Worm (Caenorhabditis elegans) whole organism, L3 larva: ENCODE results near the gene zig-5.
A peak's percentile ranks its signal among the peaks of the same experiment; 100 is the strongest.

Source experiments
- R02D3.7 ChIP-seq: fragments of 150-350 bp; optimal IDR thresholded peaks from 2 replicates; lab custom pipeline; 2014; ENCODE audit warnings: missing biosample characterization, missing genetic modification characterization
- ZK546.5 ChIP-seq: sonication (generic microtip); optimal IDR thresholded peaks from 2 replicates; lab custom pipeline; 2017; ENCODE audit warnings: missing biosample characterization, missing genetic modification characterization
- aly-2 ChIP-seq: fragments of 150-350 bp; optimal IDR thresholded peaks from 2 replicates; lab custom pipeline; 2014; ENCODE audit warnings: missing biosample characterization, missing genetic modification characterization
- ama-1 ChIP-seq: fragments of 150-350 bp; optimal IDR thresholded peaks from 2 replicates; lab custom pipeline; 2018
- ceh-16 ChIP-seq: sonication (generic microtip); optimal IDR thresholded peaks from 2 replicates; lab custom pipeline; 2017; ENCODE audit warnings: missing biosample characterization, missing genetic modification characterization
- ceh-28 ChIP-seq: fragments of 150-350 bp; optimal IDR thresholded peaks from 2 replicates; lab custom pipeline; 2014; ENCODE audit warnings: missing biosample characterization, missing genetic modification reagents, missing genetic modification characterization
- ceh-82 ChIP-seq: fragments of 150-350 bp; optimal IDR thresholded peaks from 2 replicates; lab custom pipeline; 2014; ENCODE audit warnings: missing biosample characterization, missing genetic modification characterization
- daf-12 ChIP-seq: fragments of 150-350 bp; optimal IDR thresholded peaks from 2 replicates; lab custom pipeline; 2014; ENCODE audit warnings: missing biosample characterization, missing genetic modification reagents, missing genetic modification characterization
- egl-27 ChIP-seq: sonication (generic microtip); optimal IDR thresholded peaks from 4 replicates; lab custom pipeline; 2017; ENCODE audit warnings: missing biosample characterization, missing genetic modification reagents, missing genetic modification characterization
- elt-1 ChIP-seq: fragments of 150-350 bp; optimal IDR thresholded peaks from 2 replicates; lab custom pipeline; 2014; ENCODE audit warnings: missing biosample characterization, missing genetic modification characterization
- elt-2 ChIP-seq: sonication (generic microtip); optimal IDR thresholded peaks from 2 replicates; lab custom pipeline; 2016; ENCODE audit warnings: missing genetic modification reagents, mild to moderate bottlenecking, missing genetic modification characterization, missing compliant biosample characterization
- elt-3 ChIP-seq, 3 experiments: fragments of 150-350 bp in 1 of 3; sonication (generic microtip) in 2 of 3; optimal IDR thresholded peaks; 2 replicates in 2 of 3; 4 replicates in 1 of 3; lab custom pipeline; 2014 to 2017; ENCODE audit warnings: missing biosample characterization in 3 of 3, missing genetic modification characterization in 3 of 3
- eor-1 ChIP-seq, 2 experiments: fragments of 150-350 bp; optimal IDR thresholded peaks; 2 replicates each; lab custom pipeline; 2014 to 2018; ENCODE audit warnings: missing biosample characterization in 2 of 2, missing genetic modification characterization in 2 of 2
- fkh-10 ChIP-seq: sonication (generic microtip); optimal IDR thresholded peaks from 2 replicates; lab custom pipeline; 2017; ENCODE audit warnings: missing biosample characterization, missing genetic modification reagents, missing genetic modification characterization
- fkh-2 ChIP-seq: fragments of 150-350 bp; optimal IDR thresholded peaks from 2 replicates; lab custom pipeline; 2014; ENCODE audit warnings: missing biosample characterization, missing genetic modification reagents, missing genetic modification characterization
- fos-1 ChIP-seq: fragments of 150-350 bp; optimal IDR thresholded peaks from 2 replicates; lab custom pipeline; 2014; ENCODE audit warnings: missing biosample characterization, missing genetic modification characterization
- hmg-11 ChIP-seq: sonication (generic microtip); optimal IDR thresholded peaks from 2 replicates; lab custom pipeline; 2016; ENCODE audit warnings: missing genetic modification characterization, missing compliant biosample characterization
- jun-1 ChIP-seq: fragments of 150-350 bp; optimal IDR thresholded peaks from 2 replicates; lab custom pipeline; 2014; ENCODE audit warnings: missing biosample characterization, missing genetic modification reagents, missing genetic modification characterization
- lin-15B ChIP-seq: fragments of 150-350 bp; optimal IDR thresholded peaks from 2 replicates; lab custom pipeline; 2014; ENCODE audit warnings: missing biosample characterization, missing genetic modification characterization
- lin-39 ChIP-seq: fragments of 150-350 bp; optimal IDR thresholded peaks from 2 replicates; lab custom pipeline; 2018; ENCODE audit warnings: missing biosample characterization, missing genetic modification reagents, missing genetic modification characterization
- mdl-1 ChIP-seq: fragments of 150-350 bp; optimal IDR thresholded peaks from 2 replicates; lab custom pipeline; 2014; ENCODE audit warnings: missing biosample characterization, missing genetic modification characterization
- mml-1 ChIP-seq: fragments of 150-350 bp; sonication (generic microtip); optimal IDR thresholded peaks from 3 replicates; lab custom pipeline; 2014; ENCODE audit warnings: missing biosample characterization, missing genetic modification characterization
- nfya-1 ChIP-seq: sonication (generic microtip); optimal IDR thresholded peaks from 2 replicates; lab custom pipeline; 2017; ENCODE audit warnings: missing genetic modification characterization, mild to moderate bottlenecking, missing compliant biosample characterization, antibody characterized with exemption, moderate library complexity; ENCODE audit not compliant: insufficient read depth
- nhr-11 ChIP-seq: fragments of 150-350 bp; optimal IDR thresholded peaks from 2 replicates; lab custom pipeline; 2014; ENCODE audit warnings: missing biosample characterization, missing genetic modification characterization
- nhr-12 ChIP-seq: fragments of 150-350 bp; optimal IDR thresholded peaks from 2 replicates; lab custom pipeline; 2014; ENCODE audit warnings: missing biosample characterization, missing genetic modification characterization
- nhr-23 ChIP-seq: fragments of 150-350 bp; optimal IDR thresholded peaks from 2 replicates; lab custom pipeline; 2014; ENCODE audit warnings: missing biosample characterization, missing genetic modification reagents, missing genetic modification characterization
- nhr-237 ChIP-seq: fragments of 150-350 bp; optimal IDR thresholded peaks from 2 replicates; lab custom pipeline; 2014; ENCODE audit warnings: missing biosample characterization, missing genetic modification characterization
- nhr-28 ChIP-seq: fragments of 150-350 bp; optimal IDR thresholded peaks from 2 replicates; lab custom pipeline; 2014; ENCODE audit warnings: missing biosample characterization, missing genetic modification characterization
- nhr-43 ChIP-seq: sonication (generic microtip); optimal IDR thresholded peaks from 2 replicates; lab custom pipeline; 2016; ENCODE audit warnings: mild to moderate bottlenecking, missing genetic modification characterization, missing compliant biosample characterization; ENCODE audit not compliant: poor library complexity, severe bottlenecking
- nhr-76 ChIP-seq: fragments of 150-350 bp; sonication (generic microtip); optimal IDR thresholded peaks from 5 replicates; lab custom pipeline; 2014; ENCODE audit warnings: missing biosample characterization, missing genetic modification characterization
- nhr-77 ChIP-seq: fragments of 150-350 bp; optimal IDR thresholded peaks from 2 replicates; lab custom pipeline; 2014; ENCODE audit warnings: missing biosample characterization, missing genetic modification characterization
- pha-4 ChIP-seq: fragments of 150-350 bp; optimal IDR thresholded peaks from 2 replicates; lab custom pipeline; 2014; ENCODE audit warnings: missing biosample characterization, missing genetic modification reagents, missing genetic modification characterization
- pqm-1 ChIP-seq: fragments of 150-350 bp; optimal IDR thresholded peaks from 2 replicates; lab custom pipeline; 2017; ENCODE audit warnings: missing biosample characterization, missing genetic modification characterization, inconsistent platforms
- sea-2 ChIP-seq: fragments of 150-350 bp; sonication (generic microtip); optimal IDR thresholded peaks from 4 replicates; lab custom pipeline; 2014; ENCODE audit warnings: missing biosample characterization, missing genetic modification reagents, missing genetic modification characterization
- skn-1 ChIP-seq: fragments of 150-350 bp; optimal IDR thresholded peaks from 2 replicates; lab custom pipeline; 2014; ENCODE audit warnings: missing biosample characterization, missing genetic modification characterization
- snpc-4 ChIP-seq: fragments of 150-350 bp; optimal IDR thresholded peaks from 2 replicates; lab custom pipeline; 2014; ENCODE audit warnings: missing biosample characterization, missing genetic modification characterization
- tbx-2 ChIP-seq: sonication (generic microtip); optimal IDR thresholded peaks from 2 replicates; lab custom pipeline; 2016; ENCODE audit warnings: mild to moderate bottlenecking, missing genetic modification characterization, missing compliant biosample characterization
- unc-39 ChIP-seq: sonication (generic microtip); optimal IDR thresholded peaks from 4 replicates; lab custom pipeline; 2017; ENCODE audit warnings: missing biosample characterization, missing genetic modification characterization
- unc-62 ChIP-seq: fragments of 150-350 bp; sonication (generic microtip); optimal IDR thresholded peaks from 4 replicates; lab custom pipeline; 2014; ENCODE audit warnings: missing biosample characterization, missing genetic modification reagents, missing genetic modification characterization
- zag-1 ChIP-seq: fragments of 150-350 bp; optimal IDR thresholded peaks from 2 replicates; lab custom pipeline; 2014; ENCODE audit warnings: missing biosample characterization, missing genetic modification characterization
- ztf-11 ChIP-seq: fragments of 150-350 bp; optimal IDR thresholded peaks from 2 replicates; lab custom pipeline; 2014; ENCODE audit warnings: missing biosample characterization, missing genetic modification characterization
- ztf-4 ChIP-seq: fragments of 150-350 bp; optimal IDR thresholded peaks from 2 replicates; lab custom pipeline; 2014; ENCODE audit warnings: missing biosample characterization, missing genetic modification characterization

Gene zig-5

ce11 chrIII:10953160-10953559, at the start of gene zig-5:
zig-5 (minus strand) TSS chrIII:10953508.
- peak; percentile 51 for TF ChIP-seq ceh-28
- no peak for TF ChIP-seq fkh-10 (GFP tag; lab: Kevin White, UChicago)

- no peak for TF ChIP-seq eor-1 (tag; optimal IDR thresholded peaks at IDR 0.05; lab: Kevin White, UChicago)
- TF ChIP-seq pha-4 (tag; lab: Kevin White, UChicago) = no peak
- TF ChIP-seq fos-1 = no peak
- no peak for TF ChIP-seq ceh-28
- no peak for TF ChIP-seq unc-39 (tag; lab: Kevin White, UChicago)
- TF ChIP-seq ceh-82 (tag; lab: Kevin White, UChicago) = no peak
- no peak for TF ChIP-seq ztf-11 (tag; lab: Kevin White, UChicago)
- TF ChIP-seq nhr-77 (tag; lab: Kevin White, UChicago) = no peak
- TF ChIP-seq aly-2 = no peak
- TF ChIP-seq elt-2 = no peak
Measured at ce11 chrIII:11002808-11003207, 49.5 kb upstream of the zig-5 start.

- TF ChIP-seq nhr-23 (no peak), unc-39 (tag; lab: Kevin White, UChicago) (no peak)
Measured at ce11 chrIII:10995156-10995555, 41.8 kb upstream of the zig-5 start, which contains the start of gene dmsr-5. dmsr-5 (minus strand) TSS chrIII:10995256.

ce11 chrIII:10994085-10994484, 40.8 kb upstream of the zig-5 start:
- TF ChIP-seq nhr-12 (tag; lab: Kevin White, UChicago) (no peak), sea-2 (GFP tag; lab: Kevin White, UChicago) (no peak), nhr-11 (tag; lab: Kevin White, UChicago) (no peak), ZK546.5 (tag; lab: Kevin White, UChicago) (no peak), nhr-43 (tag; lab: Kevin White, UChicago) (no peak), ceh-82 (tag; lab: Kevin White, UChicago) (no peak), hmg-11 (tag; lab: Kevin White, UChicago) (no peak), ama-1 (lab: Kevin White, UChicago) (no peak), ceh-16 (tag; lab: Kevin White, UChicago) (no peak), elt-2 (no peak)

- TF ChIP-seq elt-3 (tag; optimal IDR thresholded peaks at IDR 0.05; lab: Kevin White, UChicago) (peak in 1 of 3 experiments; percentile 88), mml-1 (tag; lab: Kevin White, UChicago) (peak; percentile 33), ZK546.5 (tag; lab: Kevin White, UChicago) (no peak), ceh-82 (tag; lab: Kevin White, UChicago) (peak; percentile 96), fos-1 (peak; percentile 80), snpc-4 (peak; percentile 100), unc-62 (peak; percentile 76), ztf-4 (tag; lab: Kevin White, UChicago) (peak; percentile 87), fkh-2 (peak; percentile 14), aly-2 (peak; percentile 88), skn-1 (tag; lab: Kevin White, UChicago) (peak; percentile 58), ceh-16 (tag; lab: Kevin White, UChicago) (peak; percentile 57), elt-1 (tag; lab: Kevin White, UChicago) (peak; percentile 40), mdl-1 (tag; lab: Kevin White, UChicago) (peak; percentile 52), pha-4 (tag; lab: Kevin White, UChicago) (peak; percentile 94), pqm-1 (tag; lab: Kevin White, UChicago) (peak; percentile 37), lin-39 (tag; lab: Kevin White, UChicago) (peak; percentile 92), unc-39 (tag; lab: Kevin White, UChicago) (peak; percentile 67), eor-1 (tag; optimal IDR thresholded peaks at IDR 0.05; lab: Kevin White, UChicago) (no peak), hmg-11 (tag; lab: Kevin White, UChicago) (peak; percentile 100), lin-15B (peak; percentile 69), elt-2 (peak; percentile 68), nfya-1 (tag; lab: Kevin White, UChicago) (peak; percentile 96), sea-2 (GFP tag; lab: Kevin White, UChicago) (peak; percentile 92), fkh-10 (GFP tag; lab: Kevin White, UChicago) (peak; percentile 50), nhr-12 (tag; lab: Kevin White, UChicago) (no peak), zag-1 (tag; lab: Kevin White, UChicago) (peak; percentile 67), nhr-28 (no peak), ceh-28 (peak; percentile 88), tbx-2 (tag; lab: Kevin White, UChicago) (peak; percentile 95), ama-1 (lab: Kevin White, UChicago) (peak; percentile 26), ztf-11 (tag; lab: Kevin White, UChicago) (peak; percentile 43), R02D3.7 (tag; lab: Kevin White, UChicago) (peak; percentile 86), jun-1 (tag; lab: Kevin White, UChicago) (peak; percentile 89), nhr-77 (tag; lab: Kevin White, UChicago) (peak; percentile 87), nhr-76 (no peak), daf-12 (tag; lab: Kevin White, UChicago) (no peak), nhr-237 (tag; lab: Kevin White, UChicago) (peak; percentile 37), egl-27 (peak; percentile 77), nhr-23 (peak; percentile 95)
Measured at ce11 chrIII:10989491-10990032, 36.3 kb upstream of the zig-5 start.
